Worm (Caenorhabditis elegans) whole organism, L4 larva: ENCODE data around the gene old-2.

ENCODE experiments used
- zfp-2 ChIP-seq: sonication (generic microtip); optimal IDR thresholded peaks from 2 replicates; lab custom pipeline; 2016; ENCODE audit warnings: mild to moderate bottlenecking, missing genetic modification characterization, missing compliant biosample characterization
- zip-11 ChIP-seq: fragments of 200-800 bp; sonication (Bioruptor generic); IDR thresholded peaks from 2 replicates; pipeline ENCODE4 v1.3.6; 2022; ENCODE audit warnings: missing genetic modification characterization, missing compliant biosample characterization

ce11 chrII:9891823-9892222 lies 42.4 kb upstream of the old-2 start:
- TF ChIP-seq zip-11 (GFP tag; lab: Robert Waterston, UW): no peak
- no peak for TF ChIP-seq zfp-2
